Fruit fly (Drosophila melanogaster): Measurements from ENCODE around the gene CG6678.

Gene CG6678

dm6 chr3R:21837069-21837977 lies 49.5 kb upstream of the CG6678 start (continued):
- TF ChIP-seq slp2 (GFP tag; optimal IDR thresholded peaks at IDR 0.05) (no peak), cad (GFP tag; optimal IDR thresholded peaks at IDR 0.05) (no peak), CG6854 (GFP tag; optimal IDR thresholded peaks at IDR 0.05) (peak; percentile 8), dimm (GFP tag; IDR thresholded peaks at IDR 0.05) (no peak), dpn (GFP tag; optimal IDR thresholded peaks at IDR 0.05) (no peak), YL-1 (GFP tag; optimal IDR thresholded peaks at IDR 0.05) (no peak), CG11093 (GFP tag; IDR thresholded peaks at IDR 0.05) (no peak), CG12299 (tag; optimal IDR thresholded peaks at IDR 0.05) (no peak), tll (GFP tag; optimal IDR thresholded peaks at IDR 0.05) (no peak), CG11085 (GFP tag; IDR thresholded peaks at IDR 0.05) (no peak), tgo (GFP tag; IDR thresholded peaks at IDR 0.05) (peak; percentile 13; the same call in 1 of the 3 replicates), esg (GFP tag; conservative IDR thresholded peaks at IDR 0.05) (no peak), Rfx (GFP tag; IDR thresholded peaks at IDR 0.05) (no peak), ash1 (GFP tag; optimal IDR thresholded peaks at IDR 0.05) (no peak), Awh (GFP tag; IDR thresholded peaks at IDR 0.05) (no peak; the same call in 1 of the 2 replicates), Elba2 (GFP tag; optimal IDR thresholded peaks at IDR 0.05) (no peak), CG16813 (GFP tag; IDR thresholded peaks at IDR 0.05; ENCODE audit: partially characterized antibody) (no peak), jing (GFP tag; optimal IDR thresholded peaks at IDR 0.05) (no peak), Hsf (GFP tag; optimal IDR thresholded peaks at IDR 0.05) (no peak), toy (GFP tag; IDR thresholded peaks at IDR 0.05) (no peak), NC2α (GFP tag; optimal IDR thresholded peaks at IDR 0.05) (no peak), Hmx (GFP tag; optimal IDR thresholded peaks at IDR 0.05) (no peak), zen2 (GFP tag; IDR thresholded peaks at IDR 0.05; ENCODE audit: partially characterized antibody) (no peak), Bdp1 (GFP tag; optimal IDR thresholded peaks at IDR 0.05) (no peak), CG2712 (tag; optimal IDR thresholded peaks at IDR 0.05) (peak; percentile 34), Dp (GFP tag; optimal IDR thresholded peaks at IDR 0.05) (no peak), CG3838 (GFP tag; optimal IDR thresholded peaks at IDR 0.05) (no peak), prd (optimal IDR thresholded peaks at IDR 0.05) (no peak), prd (GFP tag; IDR thresholded peaks at IDR 0.05) (no peak), phol (tag; optimal IDR thresholded peaks at IDR 0.05) (peak; percentile 73), CG10979 (tag; optimal IDR thresholded peaks at IDR 0.05) (peak; percentile 48), Mrtf (GFP tag; IDR thresholded peaks at IDR 0.05) (no peak), sqz (GFP tag; optimal IDR thresholded peaks at IDR 0.05) (no peak), CG13424 (tag; optimal IDR thresholded peaks at IDR 0.05) (no peak), CG12219 (GFP tag; optimal IDR thresholded peaks at IDR 0.05) (no peak), CG17802 (tag; optimal IDR thresholded peaks at IDR 0.05) (no peak), CG8765 (GFP tag; IDR thresholded peaks at IDR 0.05) (no peak), Dek (tag; optimal IDR thresholded peaks at IDR 0.05) (no peak), NFAT (GFP tag; IDR thresholded peaks at IDR 0.05) (no peak), CG10366 (GFP tag; IDR thresholded peaks at IDR 0.05) (no peak), abd-A (tag; optimal IDR thresholded peaks at IDR 0.05) (no peak), Nf-YA (GFP tag; IDR thresholded peaks at IDR 0.05) (no peak), CG9215 (GFP tag; IDR thresholded peaks at IDR 0.05) (no peak), wek (GFP tag; optimal IDR thresholded peaks at IDR 0.05) (no peak), CG31441 (GFP tag; IDR thresholded peaks at IDR 0.05) (peak; percentile 63), HLH54F (GFP tag; optimal IDR thresholded peaks at IDR 0.05) (no peak), jigr1 (GFP tag; IDR thresholded peaks at IDR 0.05) (0 out of 3 replicates have a peak, but pooled peaks have one; percentile 16), br (optimal IDR thresholded peaks at IDR 0.05) (no peak), ham (GFP tag; IDR thresholded peaks at IDR 0.05) (no peak), CG8089 (GFP tag; optimal IDR thresholded peaks at IDR 0.05) (no peak), CG12391 (tag; optimal IDR thresholded peaks at IDR 0.05) (no peak)
